Fruit fly (Drosophila melanogaster) whole organism, embryonic: ENCODE results near the gene c12.1.
A peak's percentile ranks its signal among the peaks of the same experiment; 100 is the strongest.

Experiments
- CG13287 ChIP-seq: fragments of 200-800 bp; sonication (Bioruptor generic); IDR thresholded peaks from 2 replicates; pipeline ENCODE4 v1.3.6; 2022; ENCODE audit warnings: missing biosample characterization, missing genetic modification characterization; ENCODE audit not compliant: partially characterized antibody
- CG14014 ChIP-seq: fragments of 200-800 bp; sonication (Bioruptor generic); IDR thresholded peaks from 2 replicates; pipeline ENCODE4 v1.3.6; 2022; ENCODE audit warnings: missing biosample characterization, missing genetic modification characterization
- CG14860 ChIP-seq: fragments of 200-800 bp; sonication (Bioruptor generic); IDR thresholded peaks from 3 replicates; pipeline ENCODE4 v1.3.6; 2022; ENCODE audit warnings: missing biosample characterization, missing genetic modification characterization; ENCODE audit not compliant: partially characterized antibody
- CG15269 ChIP-seq: fragments of 200-800 bp; sonication (Bioruptor generic); optimal IDR thresholded peaks from 2 replicates; lab custom pipeline; 2018; ENCODE audit warnings: missing biosample characterization, mild to moderate bottlenecking, missing genetic modification characterization, moderate library complexity
- CG16813 ChIP-seq: fragments of 200-800 bp; sonication (Bioruptor generic); IDR thresholded peaks from 3 replicates; pipeline ENCODE4 v1.3.6; 2022; ENCODE audit warnings: missing biosample characterization, missing genetic modification characterization; ENCODE audit not compliant: partially characterized antibody
- CG2120 ChIP-seq: fragments of 200-800 bp; sonication (Bioruptor generic); optimal IDR thresholded peaks from 3 replicates; lab custom pipeline; 2016; ENCODE audit warnings: missing biosample characterization, missing genetic modification characterization
- CG33557 ChIP-seq: fragments of 200-800 bp; sonication (Bioruptor generic); optimal IDR thresholded peaks from 2 replicates; lab custom pipeline; 2019; ENCODE audit warnings: missing biosample characterization, mild to moderate bottlenecking, missing genetic modification characterization, moderate library complexity
- CG34224 ChIP-seq: fragments of 200-800 bp; sonication (Bioruptor generic); IDR thresholded peaks from 3 replicates; pipeline ENCODE4 v1.3.6; 2022; ENCODE audit warnings: missing biosample characterization, missing genetic modification characterization; ENCODE audit not compliant: partially characterized antibody
- CG34376 ChIP-seq: fragments of 200-800 bp; sonication (Bioruptor generic); optimal IDR thresholded peaks from 2 replicates; lab custom pipeline; 2018; ENCODE audit warnings: missing biosample characterization, mild to moderate bottlenecking, missing genetic modification characterization
- CG3847 ChIP-seq: fragments of 200-800 bp; sonication (Bioruptor generic); IDR thresholded peaks from 2 replicates; pipeline ENCODE4 v1.3.6; 2022; ENCODE audit warnings: missing biosample characterization, missing genetic modification characterization
- CG4360 ChIP-seq: fragments of 200-800 bp; sonication (Bioruptor generic); IDR thresholded peaks from 2 replicates; pipeline ENCODE4 v1.3.6; 2022; ENCODE audit warnings: missing biosample characterization, missing genetic modification characterization
- CG6791 ChIP-seq: fragments of 200-800 bp; sonication (Bioruptor generic); IDR thresholded peaks from 3 replicates; pipeline ENCODE4 v1.3.6; 2022; ENCODE audit warnings: missing biosample characterization, missing genetic modification characterization; ENCODE audit not compliant: partially characterized antibody
- CG7372 ChIP-seq: fragments of 200-800 bp; sonication (Bioruptor generic); IDR thresholded peaks from 2 replicates; pipeline ENCODE4 v1.3.6; 2022; ENCODE audit warnings: missing biosample characterization, missing genetic modification characterization
- CG7987 ChIP-seq: fragments of 200-800 bp; sonication (Bioruptor generic); optimal IDR thresholded peaks from 2 replicates; lab custom pipeline; 2018; ENCODE audit warnings: missing biosample characterization, mild to moderate bottlenecking, missing genetic modification characterization, moderate library complexity
- CG9437 ChIP-seq: fragments of 200-800 bp; sonication (Bioruptor generic); optimal IDR thresholded peaks from 2 replicates; lab custom pipeline; 2018; ENCODE audit warnings: missing biosample characterization, mild to moderate bottlenecking, missing genetic modification characterization
- CG9609 ChIP-seq: fragments of 200-800 bp; sonication (Bioruptor generic); optimal IDR thresholded peaks from 3 replicates; lab custom pipeline; 2016; ENCODE audit warnings: missing biosample characterization, missing genetic modification characterization
- CTCF ChIP-seq: fragments of 200-800 bp; sonication (Bioruptor generic); optimal IDR thresholded peaks from 2 replicates; lab custom pipeline; 2017; ENCODE audit warnings: missing biosample characterization, mild to moderate bottlenecking, missing genetic modification characterization, moderate library complexity
- Chrac-16 ChIP-seq: fragments of 200-800 bp; sonication (Bioruptor generic); optimal IDR thresholded peaks from 3 replicates; lab custom pipeline; 2016; ENCODE audit warnings: missing biosample characterization, missing genetic modification characterization
- Dref ChIP-seq: fragments of 200-800 bp; sonication (Bioruptor generic); IDR thresholded peaks from 2 replicates; pipeline ENCODE4 v1.3.6; 2022; ENCODE audit warnings: missing biosample characterization, missing genetic modification characterization
- E2f2 ChIP-seq: fragments of 200-800 bp; sonication (Bioruptor generic); IDR thresholded peaks from 2 replicates; pipeline ENCODE4 v1.3.6; 2022; ENCODE audit warnings: missing biosample characterization, missing genetic modification characterization
- Ets65A ChIP-seq: fragments of 200-800 bp; sonication (Bioruptor generic); peaks from one replicate; lab custom pipeline; 2016; ENCODE audit warnings: missing biosample characterization, missing genetic modification characterization
- HLH54F ChIP-seq: fragments of 200-800 bp; sonication (Bioruptor generic); optimal IDR thresholded peaks from 3 replicates; lab custom pipeline; 2016; ENCODE audit warnings: missing biosample characterization, missing genetic modification characterization
- HmgZ ChIP-seq: fragments of 200-800 bp; sonication (Bioruptor generic); optimal IDR thresholded peaks from 2 replicates; lab custom pipeline; 2018; ENCODE audit warnings: missing biosample characterization, mild to moderate bottlenecking, missing genetic modification characterization
- Hmr ChIP-seq: fragments of 200-800 bp; sonication (Bioruptor generic); optimal IDR thresholded peaks from 3 replicates; lab custom pipeline; 2017; ENCODE audit warnings: mild to moderate bottlenecking, missing biosample characterization, missing genetic modification reagents, missing genetic modification characterization
- Jarid2 ChIP-seq: fragments of 200-800 bp; sonication (Bioruptor generic); optimal IDR thresholded peaks from 3 replicates; lab custom pipeline; 2017; ENCODE audit warnings: mild to moderate bottlenecking, missing biosample characterization, missing genetic modification reagents, missing genetic modification characterization
- MBD-R2 ChIP-seq: fragments of 200-800 bp; sonication (Bioruptor generic); IDR thresholded peaks from 2 replicates; pipeline ENCODE4 v1.3.6; 2022; ENCODE audit warnings: missing biosample characterization, missing genetic modification characterization
- Mad ChIP-seq: fragments of 200-800 bp; sonication (Bioruptor generic); optimal IDR thresholded peaks from 2 replicates; lab custom pipeline; 2016; ENCODE audit warnings: missing biosample characterization, missing genetic modification characterization
- Med ChIP-seq: fragments of 200-800 bp; sonication (Bioruptor generic); peaks from one replicate; lab custom pipeline; 2016; ENCODE audit warnings: missing biosample characterization, missing genetic modification characterization, mild to moderate bottlenecking, inconsistent platforms, moderate library complexity
- Rfx ChIP-seq: fragments of 200-800 bp; sonication (Bioruptor generic); IDR thresholded peaks from 2 replicates; pipeline ENCODE4 v1.3.6; 2022; ENCODE audit warnings: missing biosample characterization, missing genetic modification characterization
- Sin3A ChIP-seq: fragments of >200 bp; optimal IDR thresholded peaks from 2 replicates; lab custom pipeline; 2018
- Sox102F ChIP-seq: fragments of 200-800 bp; sonication (Bioruptor generic); optimal IDR thresholded peaks from 2 replicates; lab custom pipeline; 2018; ENCODE audit warnings: missing biosample characterization, mild to moderate bottlenecking, missing genetic modification characterization, moderate library complexity
- Sry-δ ChIP-seq: fragments of 200-800 bp; sonication (Bioruptor generic); optimal IDR thresholded peaks from 2 replicates; lab custom pipeline; 2016; ENCODE audit warnings: missing biosample characterization, missing genetic modification characterization
- Xbp1 ChIP-seq: fragments of 200-800 bp; sonication (Bioruptor generic); optimal IDR thresholded peaks from 3 replicates; lab custom pipeline; 2016; ENCODE audit warnings: missing biosample characterization, mild to moderate bottlenecking, missing genetic modification characterization
- cg ChIP-seq: fragments of 200-800 bp; sonication (Bioruptor generic); optimal IDR thresholded peaks from 3 replicates; lab custom pipeline; 2019; ENCODE audit warnings: missing biosample characterization, mild to moderate bottlenecking, missing genetic modification characterization, moderate library complexity
- ci ChIP-seq: fragments of 200-800 bp; sonication (Bioruptor generic); IDR thresholded peaks from 3 replicates; pipeline ENCODE4 v1.3.6; 2022; ENCODE audit warnings: missing biosample characterization, missing genetic modification characterization
- crp ChIP-seq, 2 experiments: fragments of 200-800 bp; sonication (Bioruptor generic); optimal IDR thresholded peaks; 2 replicates in 1 of 2; 3 replicates in 1 of 2; lab custom pipeline; 2017; ENCODE audit warnings: missing biosample characterization in 2 of 2, missing genetic modification characterization in 2 of 2, mild to moderate bottlenecking in 1 of 2, moderate library complexity in 1 of 2
- danr ChIP-seq: fragments of 200-800 bp; sonication (Bioruptor generic); IDR thresholded peaks from 2 replicates; pipeline ENCODE4 v1.3.6; 2022; ENCODE audit warnings: missing biosample characterization, missing genetic modification characterization
- dysf ChIP-seq: fragments of 200-800 bp; sonication (Bioruptor generic); IDR thresholded peaks from 3 replicates; pipeline ENCODE4 v1.3.6; 2022; ENCODE audit warnings: missing biosample characterization, missing genetic modification characterization
- eyg ChIP-seq: fragments of 200-800 bp; sonication (Bioruptor generic); optimal IDR thresholded peaks from 3 replicates; lab custom pipeline; 2016; ENCODE audit warnings: missing biosample characterization, missing genetic modification characterization
- h ChIP-seq: fragments of >200 bp; optimal IDR thresholded peaks from 2 replicates; lab custom pipeline; 2017
- inv ChIP-seq: fragments of 200-800 bp; sonication (Bioruptor generic); IDR thresholded peaks from 2 replicates; pipeline ENCODE4 v1.3.6; 2022; ENCODE audit warnings: missing biosample characterization, missing genetic modification characterization; ENCODE audit not compliant: partially characterized antibody
- lmd ChIP-seq: fragments of 200-800 bp; sonication (Bioruptor generic); IDR thresholded peaks from 2 replicates; pipeline ENCODE4 v1.3.6; 2022; ENCODE audit warnings: missing biosample characterization, missing genetic modification characterization
- pita ChIP-seq: fragments of 200-800 bp; sonication (Bioruptor generic); optimal IDR thresholded peaks from 2 replicates; lab custom pipeline; 2017; ENCODE audit warnings: missing biosample characterization, mild to moderate bottlenecking, missing genetic modification characterization
- pzg ChIP-seq: fragments of 200-800 bp; sonication (Bioruptor generic); optimal IDR thresholded peaks from 3 replicates; lab custom pipeline; 2018; ENCODE audit warnings: missing biosample characterization, mild to moderate bottlenecking, missing genetic modification characterization, moderate library complexity
- run ChIP-seq: fragments of 200-800 bp; sonication (Bioruptor generic); optimal IDR thresholded peaks from 3 replicates; lab custom pipeline; 2018; ENCODE audit warnings: missing biosample characterization, mild to moderate bottlenecking, missing genetic modification characterization
- salm ChIP-seq: fragments of 200-800 bp; sonication (Bioruptor generic); optimal IDR thresholded peaks from 2 replicates; lab custom pipeline; 2018; ENCODE audit warnings: missing biosample characterization, mild to moderate bottlenecking, missing genetic modification characterization
- scrt ChIP-seq: fragments of 200-800 bp; sonication (Bioruptor generic); optimal IDR thresholded peaks from 2 replicates; lab custom pipeline; 2018; ENCODE audit warnings: missing biosample characterization, mild to moderate bottlenecking, missing genetic modification characterization, moderate library complexity
- tio ChIP-seq: fragments of 200-800 bp; sonication (Bioruptor generic); optimal IDR thresholded peaks from 2 replicates; lab custom pipeline; 2017; ENCODE audit warnings: missing biosample characterization, missing genetic modification characterization, inconsistent platforms
- tna ChIP-seq: fragments of 200-800 bp; sonication (Bioruptor generic); IDR thresholded peaks from 2 replicates; pipeline ENCODE4 v1.3.6; 2022; ENCODE audit warnings: missing biosample characterization, missing genetic modification characterization; ENCODE audit not compliant: partially characterized antibody
- vvl ChIP-seq: fragments of 200-800 bp; sonication (Bioruptor generic); IDR thresholded peaks from 2 replicates; pipeline ENCODE4 v1.3.6; 2022; ENCODE audit warnings: missing biosample characterization, missing genetic modification characterization
- zen2 ChIP-seq: fragments of 200-800 bp; sonication (Bioruptor generic); IDR thresholded peaks from 3 replicates; pipeline ENCODE4 v1.3.6; 2022; ENCODE audit warnings: missing biosample characterization, missing genetic modification characterization; ENCODE audit not compliant: partially characterized antibody

Gene c12.1

DNA sequence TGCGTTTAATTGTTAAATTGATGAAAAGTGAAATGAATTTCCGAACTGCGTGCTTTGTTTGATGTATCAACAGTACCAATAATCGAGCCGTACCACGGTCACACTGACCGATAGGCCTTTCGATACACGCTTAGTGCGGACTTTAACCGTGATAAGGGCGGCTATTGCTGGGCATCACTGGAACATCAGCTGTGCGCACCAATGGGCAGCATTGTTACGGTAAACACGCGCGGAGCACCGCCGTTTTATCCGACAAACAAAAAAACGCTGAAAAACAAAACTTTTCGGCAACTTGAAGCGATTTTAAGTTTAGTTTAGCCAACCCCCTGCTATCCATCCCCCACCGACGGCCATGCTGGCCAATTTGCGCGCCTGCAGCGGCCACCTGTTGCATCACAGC lies at the start of gene c12.1, which contains the start of gene c12.2 (continued):
- peak; percentile 51; the same call in 1 of the 3 replicates for TF ChIP-seq ci (GFP tag; lab: Robert Waterston, UW)
- TF ChIP-seq CG7987 (GFP tag; lab: Kevin White, UChicago): peak; percentile 51
- peak; percentile 55 for TF ChIP-seq Ets65A (GFP tag; lab: Kevin White, UChicago)
- TF ChIP-seq CG34376 (GFP tag; lab: Kevin White, UChicago): peak; percentile 35
- TF ChIP-seq Sin3A (lab: Kevin White, UChicago): peak; percentile 70
- peak; percentile 31; the same call in 1 of the 3 replicates for TF ChIP-seq dysf (GFP tag; lab: Robert Waterston, UW)
- TF ChIP-seq Dref: peak; percentile 92
- peak; percentile 60 for TF ChIP-seq CG14860
- 0 out of 2 replicates have a peak, but pooled peaks have one; percentile 6 for TF ChIP-seq vvl (GFP tag; lab: Robert Waterston, UW)
- TF ChIP-seq CG6791: peak; percentile 74; the same call in 2 of the 3 replicates
- TF ChIP-seq CG16813 (GFP tag; lab: Robert Waterston, UW): peak; percentile 54; the same call in 2 of the 3 replicates
- TF ChIP-seq CG9437 (GFP tag; lab: Kevin White, UChicago): no peak
- no peak for TF ChIP-seq eyg (GFP tag; lab: Kevin White, UChicago)
- no peak for TF ChIP-seq HLH54F (GFP tag; lab: Kevin White, UChicago)
- no peak for TF ChIP-seq CG33557
- TF ChIP-seq HmgZ: peak; percentile 75
- TF ChIP-seq pzg: peak; percentile 97
- TF ChIP-seq CG2120 (GFP tag; lab: Kevin White, UChicago): peak; percentile 23
- TF ChIP-seq scrt (GFP tag; lab: Kevin White, UChicago): peak; percentile 77
- TF ChIP-seq tio (GFP tag; lab: Kevin White, UChicago): no peak
- peak; percentile 39; the same call in 1 of the 2 replicates for TF ChIP-seq inv (GFP tag; lab: Robert Waterston, UW)
- peak; percentile 30 for TF ChIP-seq Rfx
- TF ChIP-seq CTCF (GFP tag; lab: Kevin White, UChicago): peak; percentile 43
- peak; percentile 73 for TF ChIP-seq Sry-δ (GFP tag; lab: Kevin White, UChicago)
- no peak for TF ChIP-seq danr (GFP tag; lab: Robert Waterston, UW)
- TF ChIP-seq E2f2 (GFP tag; lab: Robert Waterston, UW): peak; percentile 67
- peak; percentile 89 for TF ChIP-seq Med (GFP tag; lab: Kevin White, UChicago)
- TF ChIP-seq CG3847 (GFP tag; lab: Robert Waterston, UW): peak; percentile 77
- TF ChIP-seq salm (tag; lab: Kevin White, UChicago): no peak
- no peak for TF ChIP-seq CG15269 (tag; lab: Kevin White, UChicago)
- 0 out of 2 replicates have a peak, but pooled peaks have one; percentile 18 for TF ChIP-seq tna (GFP tag; lab: Robert Waterston, UW)
- TF ChIP-seq zen2 (GFP tag; lab: Robert Waterston, UW): 0 out of 3 replicates have a peak, but pooled peaks have one; percentile 14
- TF ChIP-seq run (tag; lab: Kevin White, UChicago): no peak
- peak; percentile 18 for TF ChIP-seq Mad (GFP tag; lab: Kevin White, UChicago)
- TF ChIP-seq pita (GFP tag; lab: Kevin White, UChicago): peak; percentile 68
- peak; percentile 30 for TF ChIP-seq Jarid2
- peak; percentile 58; the same call in 1 of the 3 replicates for TF ChIP-seq CG34224 (GFP tag; lab: Robert Waterston, UW)
- TF ChIP-seq Chrac-16 (GFP tag; lab: Kevin White, UChicago): no peak
- TF ChIP-seq h: no peak
- peak; percentile 100 for TF ChIP-seq MBD-R2
- TF ChIP-seq crp (GFP tag; optimal IDR thresholded peaks at IDR 0.05; lab: Kevin White, UChicago): peak; percentile 94 to 99
- no peak for TF ChIP-seq Sox102F (GFP tag; lab: Kevin White, UChicago)
- TF ChIP-seq CG13287 (GFP tag; lab: Robert Waterston, UW): peak; percentile 67
- no peak for TF ChIP-seq cg
- no peak for TF ChIP-seq Hmr (GFP tag; lab: Kevin White, UChicago)
- no peak for TF ChIP-seq CG14014
- TF ChIP-seq CG9609: peak; percentile 1
- TF ChIP-seq Xbp1 (GFP tag; lab: Kevin White, UChicago): no peak
- no peak for TF ChIP-seq CG7372 (GFP tag; lab: Robert Waterston, UW)
- no peak for TF ChIP-seq CG4360 (GFP tag; lab: Robert Waterston, UW)
- 0 out of 2 replicates have a peak, but pooled peaks have one; percentile 19 for TF ChIP-seq lmd (GFP tag; lab: Robert Waterston, UW)
